Worm (Caenorhabditis elegans) whole organism, L1 larva: ENCODE data around the gene acs-10.

Experiments used
- blmp-1 ChIP-seq: fragments of 150-350 bp; optimal IDR thresholded peaks from 2 replicates; lab custom pipeline; 2014; ENCODE audit warnings: missing biosample characterization, missing genetic modification characterization
- jun-1 ChIP-seq: fragments of 150-350 bp; optimal IDR thresholded peaks from 2 replicates; lab custom pipeline; 2014; ENCODE audit warnings: missing biosample characterization, missing genetic modification reagents, missing genetic modification characterization
- snpc-4 ChIP-seq: fragments of 150-350 bp; optimal IDR thresholded peaks from 2 replicates; lab custom pipeline; 2014; ENCODE audit warnings: missing biosample characterization, missing genetic modification characterization
- tbx-2 ChIP-seq: sonication (generic microtip); optimal IDR thresholded peaks from 2 replicates; lab custom pipeline; 2016; ENCODE audit warnings: missing genetic modification characterization, missing compliant biosample characterization

DNA sequence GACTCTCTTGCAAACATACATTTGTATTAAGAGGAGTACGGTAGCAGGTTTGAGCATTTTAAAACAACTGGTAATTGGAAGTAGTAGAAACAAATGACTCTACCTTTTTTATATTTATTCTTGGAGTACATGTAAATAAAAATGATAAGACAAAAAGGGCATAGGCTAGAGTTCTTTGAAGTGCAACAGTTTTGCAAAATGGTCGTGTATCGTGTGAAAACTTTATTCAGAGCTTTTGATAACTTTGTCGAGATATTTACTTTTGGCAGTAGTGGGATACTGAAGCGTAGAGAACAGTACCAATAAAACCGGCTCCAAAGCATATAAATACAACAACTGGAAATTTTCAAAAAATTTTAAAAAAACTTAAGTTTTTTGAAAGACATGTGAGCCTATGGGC is 20.3 kb downstream of the acs-10 start, which contains the start of gene cest-1.1:
- TF ChIP-seq tbx-2 (tag; lab: Kevin White, UChicago) (no peak), jun-1 (tag; lab: Kevin White, UChicago) (no peak), snpc-4 (tag; lab: Kevin White, UChicago) (no peak), blmp-1 (tag; lab: Kevin White, UChicago) (no peak)
